Fruit fly (Drosophila melanogaster) whole organism, prepupa: Measurements from ENCODE around the gene CG15754.

Source experiments
- CG11902 ChIP-seq: fragments of 200-800 bp; sonication (Bioruptor generic); optimal IDR thresholded peaks from 3 replicates; lab custom pipeline; 2016; ENCODE audit warnings: missing biosample characterization, missing genetic modification characterization
- CG31627 ChIP-seq: fragments of 200-800 bp; sonication (Bioruptor generic); optimal IDR thresholded peaks from 3 replicates; lab custom pipeline; 2016; ENCODE audit warnings: missing biosample characterization, missing genetic modification characterization
- CG32006 ChIP-seq: fragments of 200-800 bp; sonication (Bioruptor generic); optimal IDR thresholded peaks from 3 replicates; lab custom pipeline; 2017; ENCODE audit warnings: missing biosample characterization, mild to moderate bottlenecking, missing genetic modification characterization
- CG34406 ChIP-seq: fragments of 200-800 bp; sonication (Bioruptor generic); optimal IDR thresholded peaks from 3 replicates; lab custom pipeline; 2016; ENCODE audit warnings: missing biosample characterization, missing genetic modification characterization
- CG6792 ChIP-seq: fragments of 200-800 bp; sonication (Bioruptor generic); optimal IDR thresholded peaks from 3 replicates; lab custom pipeline; 2016; ENCODE audit warnings: missing biosample characterization, missing genetic modification characterization
- Eip78C ChIP-seq: fragments of 200-800 bp; sonication (Bioruptor generic); peaks from one replicate; lab custom pipeline; 2016; ENCODE audit warnings: missing biosample characterization, missing genetic modification characterization
- Gug ChIP-seq: fragments of 200-800 bp; sonication (Bioruptor generic); IDR thresholded peaks from 2 replicates; pipeline ENCODE4 v1.3.6; 2022; ENCODE audit warnings: missing biosample characterization, missing genetic modification characterization
- OdsH ChIP-seq: fragments of 200-800 bp; sonication (Bioruptor generic); optimal IDR thresholded peaks from 3 replicates; lab custom pipeline; 2016; ENCODE audit warnings: missing biosample characterization, missing genetic modification characterization
- Smox ChIP-seq: fragments of 200-800 bp; sonication (Bioruptor generic); optimal IDR thresholded peaks from 3 replicates; lab custom pipeline; 2016; ENCODE audit warnings: missing biosample characterization, missing genetic modification characterization
- fd85E ChIP-seq: fragments of 200-800 bp; sonication (Bioruptor generic); optimal IDR thresholded peaks from 3 replicates; lab custom pipeline; 2016; ENCODE audit warnings: missing biosample characterization, missing genetic modification characterization
- net ChIP-seq: fragments of 200-800 bp; sonication (Bioruptor generic); optimal IDR thresholded peaks from 3 replicates; lab custom pipeline; 2016; ENCODE audit warnings: missing biosample characterization, missing genetic modification characterization
- salr ChIP-seq, 2 experiments: fragments of 200-800 bp; sonication (Bioruptor generic); optimal IDR thresholded peaks; 3 replicates each; lab custom pipeline; 2016 to 2018; ENCODE audit warnings: missing biosample characterization in 2 of 2, missing genetic modification characterization in 2 of 2, mild to moderate bottlenecking in 1 of 2

- TF ChIP-seq CG32006 (GFP tag; lab: Kevin White, UChicago) (peak; percentile 6), fd85E (no peak), Gug (GFP tag; lab: Robert Waterston, UW) (no peak), salr (GFP tag; optimal IDR thresholded peaks at IDR 0.05; lab: Kevin White, UChicago) (no peak), OdsH (GFP tag; lab: Kevin White, UChicago) (peak; percentile 2), CG6792 (peak; percentile 8), CG11902 (GFP tag; lab: Kevin White, UChicago) (no peak), net (GFP tag; lab: Kevin White, UChicago) (no peak), CG34406 (GFP tag; lab: Kevin White, UChicago) (peak; percentile 16), Smox (GFP tag; lab: Kevin White, UChicago) (peak; percentile 19), CG31627 (GFP tag; lab: Kevin White, UChicago) (peak; percentile 2), Eip78C (GFP tag; lab: Kevin White, UChicago) (peak; percentile 69)
Observed at dm6 chrX:13536776-13537175, 9.0 kb downstream of the CG15754 start.
